Fruit fly (Drosophila melanogaster) whole organism, embryonic: Measurements from ENCODE around the gene Wdr59.
A peak's percentile ranks its signal among the peaks of the same experiment; 100 is the strongest.

ENCODE experiments used
- Asciz ChIP-seq: fragments of 200-800 bp; sonication (Bioruptor generic); optimal IDR thresholded peaks from 2 replicates; lab custom pipeline; 2017; ENCODE audit warnings: missing biosample characterization, mild to moderate bottlenecking, missing genetic modification characterization, missing genetic modification reagents
- Atf-2 ChIP-seq: fragments of 200-800 bp; sonication (Bioruptor generic); optimal IDR thresholded peaks from 2 replicates; lab custom pipeline; 2016; ENCODE audit warnings: missing biosample characterization, missing genetic modification characterization
- CG10147 ChIP-seq: fragments of 200-800 bp; sonication (Bioruptor generic); optimal IDR thresholded peaks from 2 replicates; lab custom pipeline; 2019; ENCODE audit warnings: missing biosample characterization, mild to moderate bottlenecking, missing genetic modification characterization, moderate library complexity
- CG11085 ChIP-seq: fragments of 200-800 bp; sonication (Bioruptor generic); IDR thresholded peaks from 2 replicates; pipeline ENCODE4 v1.3.6; 2022; ENCODE audit warnings: missing biosample characterization, missing genetic modification characterization
- CG12659 ChIP-seq: fragments of 200-800 bp; sonication (Bioruptor generic); optimal IDR thresholded peaks from 3 replicates; lab custom pipeline; 2017; ENCODE audit warnings: mild to moderate bottlenecking, missing biosample characterization, missing genetic modification reagents, missing genetic modification characterization
- CG13624 ChIP-seq: fragments of 200-800 bp; sonication (Bioruptor generic); optimal IDR thresholded peaks from 2 replicates; lab custom pipeline; 2016; ENCODE audit warnings: missing biosample characterization, missing genetic modification characterization
- CG13775 ChIP-seq: fragments of 200-800 bp; sonication (Bioruptor generic); optimal IDR thresholded peaks from 3 replicates; lab custom pipeline; 2017; ENCODE audit warnings: missing biosample characterization, mild to moderate bottlenecking, missing genetic modification characterization
- CG14710 ChIP-seq: fragments of 200-800 bp; sonication (Bioruptor generic); optimal IDR thresholded peaks from 3 replicates; lab custom pipeline; 2019; ENCODE audit warnings: missing biosample characterization, mild to moderate bottlenecking, missing genetic modification characterization, moderate library complexity
- CG15011 ChIP-seq: fragments of 200-800 bp; sonication (Bioruptor generic); optimal IDR thresholded peaks from 3 replicates; lab custom pipeline; 2018; ENCODE audit warnings: missing biosample characterization, mild to moderate bottlenecking, missing genetic modification characterization
- CG1602 ChIP-seq: fragments of 200-800 bp; sonication (Bioruptor generic); optimal IDR thresholded peaks from 3 replicates; lab custom pipeline; 2016; ENCODE audit warnings: missing biosample characterization, missing genetic modification characterization
- CG1603 ChIP-seq: fragments of 200-800 bp; sonication (Bioruptor generic); optimal IDR thresholded peaks from 2 replicates; lab custom pipeline; 2019; ENCODE audit warnings: missing biosample characterization, mild to moderate bottlenecking, missing genetic modification characterization, moderate library complexity
- CG16863 ChIP-seq: fragments of 200-800 bp; sonication (Bioruptor generic); optimal IDR thresholded peaks from 3 replicates; lab custom pipeline; 2016; ENCODE audit warnings: missing biosample characterization, missing genetic modification characterization
- CG17385 ChIP-seq: fragments of 200-800 bp; sonication (Bioruptor generic); optimal IDR thresholded peaks from 3 replicates; lab custom pipeline; 2018; ENCODE audit warnings: missing biosample characterization, mild to moderate bottlenecking, missing genetic modification characterization
- CG17568 ChIP-seq: fragments of 200-800 bp; sonication (Bioruptor generic); optimal IDR thresholded peaks from 2 replicates; lab custom pipeline; 2018; ENCODE audit warnings: missing biosample characterization, mild to moderate bottlenecking, missing genetic modification characterization, moderate library complexity
- CG17912 ChIP-seq: fragments of 200-800 bp; sonication (Bioruptor generic); optimal IDR thresholded peaks from 2 replicates; lab custom pipeline; 2018; ENCODE audit warnings: missing biosample characterization, mild to moderate bottlenecking, missing genetic modification characterization
- CG18764 ChIP-seq: fragments of 200-800 bp; sonication (Bioruptor generic); optimal IDR thresholded peaks from 3 replicates; lab custom pipeline; 2016; ENCODE audit warnings: missing biosample characterization, missing genetic modification characterization
- CG2120 ChIP-seq: fragments of 200-800 bp; sonication (Bioruptor generic); optimal IDR thresholded peaks from 3 replicates; lab custom pipeline; 2016; ENCODE audit warnings: missing biosample characterization, missing genetic modification characterization
- CG3163 ChIP-seq: fragments of 200-800 bp; sonication (Bioruptor generic); optimal IDR thresholded peaks from 3 replicates; lab custom pipeline; 2016; ENCODE audit warnings: missing biosample characterization, missing genetic modification characterization
- CG33213 ChIP-seq: fragments of 200-800 bp; sonication (Bioruptor generic); optimal IDR thresholded peaks from 3 replicates; lab custom pipeline; 2016; ENCODE audit warnings: missing biosample characterization, missing genetic modification characterization
- CG3407 ChIP-seq: fragments of 200-800 bp; sonication (Bioruptor generic); optimal IDR thresholded peaks from 2 replicates; lab custom pipeline; 2018; ENCODE audit warnings: missing biosample characterization, mild to moderate bottlenecking, missing genetic modification characterization
- CG6654 ChIP-seq: fragments of 200-800 bp; sonication (Bioruptor generic); optimal IDR thresholded peaks from 2 replicates; lab custom pipeline; 2017; ENCODE audit warnings: missing biosample characterization, mild to moderate bottlenecking, missing genetic modification characterization
- CG7357 ChIP-seq: fragments of 200-800 bp; sonication (Bioruptor generic); IDR thresholded peaks from 3 replicates; pipeline ENCODE4 v1.3.6; 2022; ENCODE audit warnings: missing biosample characterization, missing genetic modification characterization
- CG8944 ChIP-seq: fragments of 200-800 bp; sonication (Bioruptor generic); optimal IDR thresholded peaks from 3 replicates; lab custom pipeline; 2016; ENCODE audit warnings: missing biosample characterization, missing genetic modification characterization
- CG9727 ChIP-seq: fragments of 200-800 bp; sonication (Bioruptor generic); optimal IDR thresholded peaks from 3 replicates; lab custom pipeline; 2017; ENCODE audit warnings: missing biosample characterization, mild to moderate bottlenecking, missing genetic modification characterization
- Dfd ChIP-seq, 2 experiments: fragments of >200 bp; optimal IDR thresholded peaks; 2 replicates each; lab custom pipeline; 2017; ENCODE audit warnings: missing biosample characterization in 2 of 2, missing genetic modification characterization in 2 of 2
- HHEX ChIP-seq: fragments of 200-800 bp; sonication (Bioruptor generic); optimal IDR thresholded peaks from 3 replicates; lab custom pipeline; 2017; ENCODE audit warnings: missing biosample characterization, mild to moderate bottlenecking, missing genetic modification characterization, missing genetic modification reagents
- Hey ChIP-seq: fragments of 200-800 bp; sonication (Bioruptor generic); optimal IDR thresholded peaks from 3 replicates; lab custom pipeline; 2018; ENCODE audit warnings: missing biosample characterization, mild to moderate bottlenecking, missing genetic modification characterization
- MESR4 ChIP-seq: fragments of 200-800 bp; sonication (Bioruptor generic); optimal IDR thresholded peaks from 2 replicates; lab custom pipeline; 2018; ENCODE audit warnings: missing biosample characterization, mild to moderate bottlenecking, missing genetic modification characterization, moderate library complexity
- Max ChIP-seq: fragments of 200-800 bp; sonication (Bioruptor generic); optimal IDR thresholded peaks from 2 replicates; lab custom pipeline; 2016; ENCODE audit warnings: missing biosample characterization, mild to moderate bottlenecking, missing genetic modification characterization
- Ravus ChIP-seq: fragments of 200-800 bp; sonication (Bioruptor generic); IDR thresholded peaks from 2 replicates; pipeline ENCODE4 v1.3.6; 2022; ENCODE audit warnings: missing biosample characterization, missing genetic modification characterization
- ac ChIP-seq: fragments of 200-800 bp; sonication (Bioruptor generic); optimal IDR thresholded peaks from 3 replicates; lab custom pipeline; 2017; ENCODE audit warnings: missing biosample characterization, mild to moderate bottlenecking, missing genetic modification characterization
- ase ChIP-seq: fragments of 200-800 bp; sonication (Bioruptor generic); IDR thresholded peaks from 3 replicates; pipeline ENCODE4 v1.3.6; 2022; ENCODE audit warnings: missing biosample characterization, missing genetic modification characterization
- bigmax ChIP-seq: fragments of 200-800 bp; sonication (Bioruptor generic); optimal IDR thresholded peaks from 2 replicates; lab custom pipeline; 2018; ENCODE audit warnings: missing biosample characterization, mild to moderate bottlenecking, missing genetic modification characterization
- caup ChIP-seq: fragments of 200-800 bp; sonication (Bioruptor generic); optimal IDR thresholded peaks from 3 replicates; lab custom pipeline; 2017; ENCODE audit warnings: missing biosample characterization, mild to moderate bottlenecking, missing genetic modification characterization, moderate library complexity; ENCODE audit not compliant: severe bottlenecking
- dysf ChIP-seq: fragments of 200-800 bp; sonication (Bioruptor generic); IDR thresholded peaks from 3 replicates; pipeline ENCODE4 v1.3.6; 2022; ENCODE audit warnings: missing biosample characterization, missing genetic modification characterization
- esg ChIP-seq: fragments of 200-800 bp; sonication (Bioruptor generic); conservative IDR thresholded peaks from 2 replicates; pipeline ENCODE4 v1.3.6; 2022; ENCODE audit warnings: missing biosample characterization, missing genetic modification characterization
- fd102C ChIP-seq: fragments of 200-800 bp; sonication (Bioruptor generic); optimal IDR thresholded peaks from 2 replicates; lab custom pipeline; 2018; ENCODE audit warnings: missing biosample characterization, mild to moderate bottlenecking, missing genetic modification characterization, moderate library complexity
- hbn ChIP-seq: fragments of 200-800 bp; sonication (Bioruptor generic); IDR thresholded peaks from 2 replicates; pipeline ENCODE4 v1.3.6; 2022; ENCODE audit warnings: missing biosample characterization, missing genetic modification characterization; ENCODE audit not compliant: partially characterized antibody
- lov ChIP-seq, 2 experiments: fragments of 200-800 bp in 1 of 2; fragments of >200 bp in 1 of 2; sonication (Bioruptor generic) in 1 of 2; IDR thresholded peaks in 1 of 2; optimal IDR thresholded peaks in 1 of 2; 2 replicates in 1 of 2; 3 replicates in 1 of 2; pipeline versions ENCODE4 v1.3.6 to Lab custom; 2017 to 2022; ENCODE audit warnings: missing biosample characterization in 1 of 2, missing genetic modification characterization in 1 of 2
- luna ChIP-seq: fragments of 200-800 bp; sonication (Bioruptor generic); optimal IDR thresholded peaks from 2 replicates; lab custom pipeline; 2016; ENCODE audit warnings: missing biosample characterization, missing genetic modification characterization
- nom ChIP-seq: fragments of 200-800 bp; sonication (Bioruptor generic); optimal IDR thresholded peaks from 2 replicates; lab custom pipeline; 2017; ENCODE audit warnings: missing biosample characterization, missing genetic modification characterization, mild to moderate bottlenecking, moderate library complexity, missing genetic modification reagents
- sc ChIP-seq, 3 experiments: fragments of >200 bp in 2 of 3; fragments of 200-800 bp in 1 of 3; sonication (Bioruptor generic) in 1 of 3; optimal IDR thresholded peaks; 2 replicates in 2 of 3; 3 replicates in 1 of 3; lab custom pipeline; 2017; ENCODE audit warnings: mild to moderate bottlenecking in 1 of 3, missing biosample characterization in 1 of 3, missing genetic modification characterization in 1 of 3, missing genetic modification reagents in 1 of 3
- sd ChIP-seq: fragments of 200-800 bp; sonication (Bioruptor generic); optimal IDR thresholded peaks from 3 replicates; lab custom pipeline; 2018; ENCODE audit warnings: missing biosample characterization, mild to moderate bottlenecking, missing genetic modification characterization, moderate library complexity
- so ChIP-seq: fragments of 200-800 bp; sonication (Bioruptor generic); IDR thresholded peaks from 3 replicates; pipeline ENCODE4 v1.3.6; 2022; ENCODE audit warnings: missing biosample characterization, missing genetic modification characterization
- ssp ChIP-seq: fragments of 200-800 bp; sonication (Bioruptor generic); IDR thresholded peaks from 2 replicates; pipeline ENCODE4 v1.3.6; 2022; ENCODE audit warnings: missing biosample characterization, missing genetic modification characterization
- stc ChIP-seq: fragments of 200-800 bp; sonication (Bioruptor generic); IDR thresholded peaks from 2 replicates; pipeline ENCODE4 v1.3.6; 2022; ENCODE audit warnings: missing biosample characterization, missing genetic modification characterization
- tio ChIP-seq: fragments of 200-800 bp; sonication (Bioruptor generic); optimal IDR thresholded peaks from 2 replicates; lab custom pipeline; 2017; ENCODE audit warnings: missing biosample characterization, missing genetic modification characterization, inconsistent platforms
- tna ChIP-seq: fragments of 200-800 bp; sonication (Bioruptor generic); IDR thresholded peaks from 2 replicates; pipeline ENCODE4 v1.3.6; 2022; ENCODE audit warnings: missing biosample characterization, missing genetic modification characterization; ENCODE audit not compliant: partially characterized antibody

The Wdr59 gene

DNA sequence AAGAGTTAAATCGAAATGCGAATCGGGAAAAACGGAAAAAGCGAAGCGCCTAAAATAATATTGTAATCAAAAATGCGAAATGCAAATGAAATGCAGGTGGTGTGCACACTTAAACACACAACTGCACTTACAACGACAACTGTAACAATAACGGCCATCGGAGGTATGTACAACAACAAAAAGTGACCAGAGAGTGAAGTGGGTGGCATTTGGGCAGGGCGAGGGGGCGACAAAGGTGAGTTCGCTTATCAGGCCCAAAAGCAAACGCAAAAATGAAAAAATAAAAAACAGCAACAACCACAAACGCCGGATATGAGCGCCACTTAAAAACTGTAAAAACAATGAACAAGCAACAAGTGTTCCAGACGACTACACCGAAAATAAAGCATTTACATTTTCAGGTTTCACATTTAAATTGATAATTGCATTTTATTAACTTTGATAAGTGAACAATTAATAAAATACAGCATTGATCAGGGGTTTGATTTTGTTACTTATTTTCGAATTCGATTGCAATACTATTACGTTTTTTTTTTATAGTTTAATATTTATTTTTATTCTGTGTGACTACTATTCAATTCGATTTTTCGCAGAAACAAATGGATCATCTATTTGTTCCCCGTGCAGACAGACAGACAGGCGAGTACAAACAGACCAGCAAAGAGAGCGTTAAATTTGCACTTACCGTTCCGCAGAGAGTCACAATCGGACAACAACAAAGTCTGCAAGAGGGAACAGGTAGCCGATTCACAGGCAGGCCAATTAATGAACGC, 26.0 kb upstream of the Wdr59 start (continued):
- TF ChIP-seq CG17912 (no peak), CG3407 (GFP tag; lab: Kevin White, UChicago) (no peak), CG12659 (GFP tag; lab: Kevin White, UChicago) (peak; percentile 21), CG11085 (GFP tag; lab: Robert Waterston, UW) (no peak), sc (optimal IDR thresholded peaks at IDR 0.05; lab: Kevin White, UChicago) (no peak), sc (GFP tag; optimal IDR thresholded peaks at IDR 0.05; lab: Kevin White, UChicago) (no peak), CG8944 (no peak), CG2120 (peak; percentile 63), CG18764 (no peak), tna (GFP tag; lab: Robert Waterston, UW) (no peak), hbn (GFP tag; lab: Robert Waterston, UW) (no peak), HHEX (peak; percentile 54), Asciz (GFP tag; lab: Kevin White, UChicago) (no peak), luna (no peak), Hey (tag; lab: Kevin White, UChicago) (no peak), lov (optimal IDR thresholded peaks at IDR 0.05; lab: Kevin White, UChicago) (no peak), lov (GFP tag; IDR thresholded peaks at IDR 0.05; lab: Robert Waterston, UW) (no peak), Atf-2 (no peak), CG1602 (GFP tag; lab: Kevin White, UChicago) (no peak), CG15011 (GFP tag; lab: Kevin White, UChicago) (peak; percentile 16), Dfd (GFP tag; optimal IDR thresholded peaks at IDR 0.05; lab: Kevin White, UChicago) (no peak), CG9727 (GFP tag; lab: Kevin White, UChicago) (peak; percentile 12), MESR4 (GFP tag; lab: Kevin White, UChicago) (no peak), tio (GFP tag; lab: Kevin White, UChicago) (no peak), CG10147 (peak; percentile 31), CG16863 (GFP tag; lab: Kevin White, UChicago) (no peak), sd (tag; lab: Kevin White, UChicago) (peak; percentile 19), esg (GFP tag; lab: Robert Waterston, UW) (0 out of 2 replicates have a peak, but pooled peaks have one; percentile 21), CG13775 (GFP tag; lab: Kevin White, UChicago) (peak; percentile 41), CG17385 (GFP tag; lab: Kevin White, UChicago) (peak; percentile 5), nom (GFP tag; lab: Kevin White, UChicago) (no peak), Ravus (GFP tag; lab: Robert Waterston, UW) (no peak; the same call in 1 of the 2 replicates), CG14710 (tag; lab: Kevin White, UChicago) (no peak), CG17568 (GFP tag; lab: Kevin White, UChicago) (no peak), ac (no peak), ase (GFP tag; lab: Robert Waterston, UW) (no peak), so (GFP tag; lab: Robert Waterston, UW) (no peak), fd102C (GFP tag; lab: Kevin White, UChicago) (no peak), CG3163 (GFP tag; lab: Kevin White, UChicago) (no peak), CG13624 (GFP tag; lab: Kevin White, UChicago) (no peak), ssp (0 out of 2 replicates have a peak, but pooled peaks have one; percentile 28), CG1603 (tag; lab: Kevin White, UChicago) (no peak), stc (no peak), caup (GFP tag; lab: Kevin White, UChicago) (peak; percentile 47), CG6654 (no peak), Max (GFP tag; lab: Kevin White, UChicago) (no peak), dysf (GFP tag; lab: Robert Waterston, UW) (peak; percentile 66; the same call in 2 of the 3 replicates), bigmax (no peak), CG7357 (GFP tag; lab: Robert Waterston, UW) (no peak), CG33213 (no peak)
